Worm (Caenorhabditis elegans) whole organism, L3 larva: ENCODE results near the gene acy-4.

Experiments
- aly-2 ChIP-seq: fragments of 150-350 bp; optimal IDR thresholded peaks from 2 replicates; lab custom pipeline; 2014; ENCODE audit warnings: missing biosample characterization, missing genetic modification characterization
- fkh-10 ChIP-seq: sonication (generic microtip); optimal IDR thresholded peaks from 2 replicates; lab custom pipeline; 2017; ENCODE audit warnings: missing biosample characterization, missing genetic modification reagents, missing genetic modification characterization
- fos-1 ChIP-seq: fragments of 150-350 bp; optimal IDR thresholded peaks from 2 replicates; lab custom pipeline; 2014; ENCODE audit warnings: missing biosample characterization, missing genetic modification characterization
- nhr-11 ChIP-seq: fragments of 150-350 bp; optimal IDR thresholded peaks from 2 replicates; lab custom pipeline; 2014; ENCODE audit warnings: missing biosample characterization, missing genetic modification characterization
- nhr-28 ChIP-seq: fragments of 150-350 bp; optimal IDR thresholded peaks from 2 replicates; lab custom pipeline; 2014; ENCODE audit warnings: missing biosample characterization, missing genetic modification characterization
- nhr-76 ChIP-seq: fragments of 150-350 bp; sonication (generic microtip); optimal IDR thresholded peaks from 5 replicates; lab custom pipeline; 2014; ENCODE audit warnings: missing biosample characterization, missing genetic modification characterization
- unc-39 ChIP-seq: sonication (generic microtip); optimal IDR thresholded peaks from 4 replicates; lab custom pipeline; 2017; ENCODE audit warnings: missing biosample characterization, missing genetic modification characterization
- ztf-11 ChIP-seq: fragments of 150-350 bp; optimal IDR thresholded peaks from 2 replicates; lab custom pipeline; 2014; ENCODE audit warnings: missing biosample characterization, missing genetic modification characterization

DNA sequence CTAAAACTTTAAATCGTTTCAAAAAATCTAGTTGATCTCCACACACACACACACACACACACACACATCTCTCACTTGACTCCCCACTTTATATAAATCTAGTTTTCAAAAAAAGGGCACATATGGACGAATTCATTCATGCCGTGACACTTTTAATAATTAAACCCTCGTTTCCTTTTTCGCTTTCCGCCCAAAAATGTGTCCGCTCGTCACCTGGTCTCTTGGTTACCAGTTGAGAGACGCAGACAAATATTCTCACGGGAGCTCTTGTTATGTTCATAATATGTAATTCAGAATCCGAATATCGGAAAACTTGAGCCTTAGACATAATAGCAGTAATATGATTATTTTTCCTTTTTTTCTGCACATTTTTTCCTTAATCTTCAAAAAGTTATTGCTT lies 21.2 kb upstream of the acy-4 start:
- TF ChIP-seq nhr-11 (tag; lab: Kevin White, UChicago) (no peak), nhr-28 (tag; lab: Kevin White, UChicago) (no peak), fkh-10 (GFP tag; lab: Kevin White, UChicago) (no peak), ztf-11 (no peak), aly-2 (no peak), unc-39 (no peak), nhr-76 (no peak), fos-1 (tag; lab: Kevin White, UChicago) (no peak)
